Worm (Caenorhabditis elegans) whole organism, L2 larva: ENCODE data around the gene C31A11.13.

ENCODE experiments used
- C34F6.9 ChIP-seq: fragments of 150-350 bp; optimal IDR thresholded peaks from 2 replicates; lab custom pipeline; 2014; ENCODE audit warnings: missing biosample characterization, missing genetic modification characterization
- F13H6.1 ChIP-seq: sonication (generic microtip); optimal IDR thresholded peaks from 2 replicates; lab custom pipeline; 2016; ENCODE audit warnings: missing genetic modification characterization, missing compliant biosample characterization
- R02D3.7 ChIP-seq: fragments of 150-350 bp; optimal IDR thresholded peaks from 2 replicates; lab custom pipeline; 2014; ENCODE audit warnings: missing biosample characterization, missing genetic modification characterization
- Y55F3AM.14 ChIP-seq: fragments of 200-800 bp; sonication (Bioruptor generic); optimal IDR thresholded peaks from 2 replicates; lab custom pipeline; 2018; ENCODE audit warnings: mild to moderate bottlenecking, missing genetic modification characterization, missing compliant biosample characterization
- ZK546.5 ChIP-seq: sonication (generic microtip); optimal IDR thresholded peaks from 2 replicates; lab custom pipeline; 2017; ENCODE audit warnings: missing biosample characterization, missing genetic modification characterization
- alr-1 ChIP-seq: fragments of 150-350 bp; optimal IDR thresholded peaks from 2 replicates; lab custom pipeline; 2014; ENCODE audit warnings: missing biosample characterization, missing genetic modification characterization
- ama-1 ChIP-seq: fragments of 150-350 bp; optimal IDR thresholded peaks from 2 replicates; lab custom pipeline; 2018; ENCODE audit warnings: inconsistent platforms
- blmp-1 ChIP-seq: sonication (generic microtip); optimal IDR thresholded peaks from 2 replicates; lab custom pipeline; 2017; ENCODE audit warnings: missing genetic modification characterization, mild to moderate bottlenecking, missing compliant biosample characterization, antibody characterized with exemption, moderate library complexity; ENCODE audit not compliant: insufficient read depth
- ceh-16 ChIP-seq: fragments of 150-350 bp; optimal IDR thresholded peaks from 2 replicates; lab custom pipeline; 2014; ENCODE audit warnings: missing biosample characterization, missing genetic modification characterization
- ceh-82 ChIP-seq: fragments of 150-350 bp; optimal IDR thresholded peaks from 2 replicates; lab custom pipeline; 2014; ENCODE audit warnings: missing biosample characterization, missing genetic modification characterization
- crh-2 ChIP-seq: sonication (generic microtip); optimal IDR thresholded peaks from 2 replicates; lab custom pipeline; 2017; ENCODE audit warnings: missing biosample characterization, missing genetic modification characterization
- dmd-4 ChIP-seq: sonication (generic microtip); optimal IDR thresholded peaks from 2 replicates; lab custom pipeline; 2017; ENCODE audit warnings: missing biosample characterization, missing genetic modification characterization
- elt-3 ChIP-seq: sonication (generic microtip); optimal IDR thresholded peaks from 2 replicates; lab custom pipeline; 2017; ENCODE audit warnings: missing biosample characterization, missing genetic modification characterization
- fos-1 ChIP-seq: fragments of 150-350 bp; optimal IDR thresholded peaks from 2 replicates; lab custom pipeline; 2014; ENCODE audit warnings: missing biosample characterization, missing genetic modification characterization
- lin-11 ChIP-seq: fragments of 150-350 bp; sonication (generic microtip); optimal IDR thresholded peaks from 2 replicates; lab custom pipeline; 2014; ENCODE audit warnings: missing biosample characterization, missing genetic modification characterization, inconsistent platforms, mixed read lengths
- lin-13 ChIP-seq: fragments of 150-350 bp; optimal IDR thresholded peaks from 2 replicates; lab custom pipeline; 2014; ENCODE audit warnings: missing biosample characterization, missing genetic modification reagents, missing genetic modification characterization
- lin-39 ChIP-seq: fragments of 150-350 bp; optimal IDR thresholded peaks from 2 replicates; lab custom pipeline; 2014; ENCODE audit warnings: missing biosample characterization, missing genetic modification reagents, missing genetic modification characterization
- lsy-2 ChIP-seq, 2 experiments: fragments of 150-350 bp in 1 of 2; sonication (generic microtip) in 1 of 2; optimal IDR thresholded peaks; 2 replicates each; lab custom pipeline; 2014 to 2017; ENCODE audit warnings: missing biosample characterization in 2 of 2, missing genetic modification characterization in 2 of 2
- mab-5 ChIP-seq: fragments of 150-350 bp; optimal IDR thresholded peaks from 2 replicates; lab custom pipeline; 2014; ENCODE audit warnings: missing biosample characterization, missing genetic modification characterization
- mbf-1 ChIP-seq: sonication (generic microtip); optimal IDR thresholded peaks from 2 replicates; lab custom pipeline; 2017; ENCODE audit warnings: missing biosample characterization, missing genetic modification characterization
- nhr-10 ChIP-seq: sonication (generic microtip); optimal IDR thresholded peaks from 2 replicates; lab custom pipeline; 2017; ENCODE audit warnings: missing biosample characterization, missing genetic modification characterization
- nhr-12 ChIP-seq: fragments of 150-350 bp; optimal IDR thresholded peaks from 2 replicates; lab custom pipeline; 2014; ENCODE audit warnings: missing biosample characterization, missing genetic modification characterization
- nhr-129 ChIP-seq: fragments of 150-350 bp; optimal IDR thresholded peaks from 2 replicates; lab custom pipeline; 2014; ENCODE audit warnings: missing biosample characterization, missing genetic modification characterization
- nhr-21 ChIP-seq: fragments of 150-350 bp; optimal IDR thresholded peaks from 2 replicates; lab custom pipeline; 2014; ENCODE audit warnings: missing biosample characterization, missing genetic modification characterization
- nhr-237 ChIP-seq: fragments of 150-350 bp; optimal IDR thresholded peaks from 2 replicates; lab custom pipeline; 2014; ENCODE audit warnings: missing biosample characterization, missing genetic modification characterization
- nhr-25 ChIP-seq: fragments of 150-350 bp; sonication (generic microtip); optimal IDR thresholded peaks from 3 replicates; lab custom pipeline; 2014; ENCODE audit warnings: missing biosample characterization, missing genetic modification characterization
- nhr-6 ChIP-seq: fragments of 150-350 bp; optimal IDR thresholded peaks from 2 replicates; lab custom pipeline; 2014; ENCODE audit warnings: missing biosample characterization, missing genetic modification characterization
- nhr-77 ChIP-seq: fragments of 150-350 bp; optimal IDR thresholded peaks from 2 replicates; lab custom pipeline; 2014; ENCODE audit warnings: missing biosample characterization, missing genetic modification characterization
- peb-1 ChIP-seq: fragments of 150-350 bp; optimal IDR thresholded peaks from 2 replicates; lab custom pipeline; 2014; ENCODE audit warnings: missing biosample characterization, missing genetic modification characterization
- sem-4 ChIP-seq: fragments of 150-350 bp; optimal IDR thresholded peaks from 2 replicates; lab custom pipeline; 2014; ENCODE audit warnings: missing biosample characterization, missing genetic modification reagents, missing genetic modification characterization
- skn-1 ChIP-seq: sonication (generic microtip); optimal IDR thresholded peaks from 2 replicates; lab custom pipeline; 2017; ENCODE audit warnings: missing biosample characterization, missing genetic modification characterization
- snpc-4 ChIP-seq: fragments of 150-350 bp; optimal IDR thresholded peaks from 2 replicates; lab custom pipeline; 2014; ENCODE audit warnings: missing biosample characterization, missing genetic modification characterization
- unc-39 ChIP-seq: fragments of 150-350 bp; optimal IDR thresholded peaks from 2 replicates; lab custom pipeline; 2014; ENCODE audit warnings: missing biosample characterization, missing genetic modification characterization
- unc-62 ChIP-seq: fragments of 150-350 bp; optimal IDR thresholded peaks from 2 replicates; lab custom pipeline; 2014; ENCODE audit warnings: missing biosample characterization, missing genetic modification reagents, missing genetic modification characterization
- zag-1 ChIP-seq: fragments of 150-350 bp; optimal IDR thresholded peaks from 2 replicates; lab custom pipeline; 2014; ENCODE audit warnings: missing biosample characterization, missing genetic modification characterization
- ztf-1 ChIP-seq: fragments of 200-800 bp; sonication (Bioruptor generic); conservative IDR thresholded peaks from 2 replicates; pipeline ENCODE4 v1.3.6; 2022; ENCODE audit warnings: missing genetic modification characterization, missing compliant biosample characterization
- ztf-11 ChIP-seq: sonication (generic microtip); optimal IDR thresholded peaks from 2 replicates; lab custom pipeline; 2017; ENCODE audit warnings: missing biosample characterization, missing genetic modification characterization

Gene C31A11.13

ce11 chrV:16336326-16336725, 34.0 kb upstream of the C31A11.13 start, which contains the start of gene srw-87:
TSS of gene srw-87 (plus strand) at chrV:16336626.
- TF ChIP-seq lin-39 (tag; lab: Kevin White, UChicago), result no peak
- TF ChIP-seq, all 48 proteins: peak for 0

DNA sequence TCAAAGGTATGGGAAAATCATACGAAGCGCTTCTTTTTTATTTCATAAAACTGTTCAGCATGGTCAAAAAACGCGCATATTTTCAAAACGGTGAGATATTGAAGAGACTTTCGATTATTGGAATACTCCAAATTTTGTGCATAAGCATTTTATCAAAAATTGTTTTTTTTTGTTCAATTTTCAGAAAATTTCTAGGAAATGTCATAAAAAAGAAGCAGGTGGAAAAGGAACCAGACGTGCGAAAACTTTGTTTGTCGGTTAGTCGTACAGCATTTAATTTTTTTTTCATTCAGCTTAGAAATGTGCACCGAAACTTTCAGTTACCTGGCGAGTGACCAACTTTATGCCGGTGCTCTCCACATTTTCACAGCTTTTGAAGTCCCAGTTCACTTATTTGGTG, 31.1 kb upstream of the C31A11.13 start, which contains the start of gene srh-167:
Gene srh-167, plus strand, starts transcription at position 301 of the 400 bp plus-strand sequence.
- no peak for TF ChIP-seq lsy-2 (tag; optimal IDR thresholded peaks at IDR 0.05; lab: Kevin White, UChicago)
- TF ChIP-seq nhr-12 (tag; lab: Kevin White, UChicago), result no peak
- TF ChIP-seq nhr-10 (tag; lab: Kevin White, UChicago), result no peak
- no peak for TF ChIP-seq ceh-82 (tag; lab: Kevin White, UChicago)
- no peak for TF ChIP-seq nhr-237 (tag; lab: Kevin White, UChicago)
- TF ChIP-seq nhr-21 (tag; lab: Kevin White, UChicago), result no peak
- no peak for TF ChIP-seq ama-1
- TF ChIP-seq nhr-6, result no peak
- TF ChIP-seq alr-1 (tag; lab: Kevin White, UChicago), result no peak
- TF ChIP-seq blmp-1 (tag; lab: Kevin White, UChicago), result no peak
- TF ChIP-seq ztf-11, result no peak
- no peak for TF ChIP-seq unc-62 (GFP tag; lab: Kevin White, UChicago)
- TF ChIP-seq peb-1, result no peak
- TF ChIP-seq lin-39 (tag; lab: Kevin White, UChicago), result no peak
- no peak for TF ChIP-seq lin-13 (GFP tag; lab: Kevin White, UChicago)
- no peak for TF ChIP-seq ztf-1 (GFP tag; lab: Robert Waterston, UW)
- TF ChIP-seq zag-1 (tag; lab: Kevin White, UChicago), result no peak
- TF ChIP-seq crh-2, result no peak
- TF ChIP-seq unc-39, result no peak

ce11 chrV:16328849-16329248, 26.5 kb upstream of the C31A11.13 start, which contains the start of gene F57G8.7:
TSS of gene F57G8.7 (plus strand) at chrV:16329149.
- no peak for TF ChIP-seq skn-1 (tag; lab: Kevin White, UChicago)
- no peak for TF ChIP-seq lin-39 (tag; lab: Kevin White, UChicago)
- no peak for TF ChIP-seq nhr-129
- no peak for TF ChIP-seq nhr-12 (tag; lab: Kevin White, UChicago)
- TF ChIP-seq lin-13 (GFP tag; lab: Kevin White, UChicago), result no peak
- TF ChIP-seq R02D3.7 (tag; lab: Kevin White, UChicago), result no peak
- TF ChIP-seq nhr-21 (tag; lab: Kevin White, UChicago), result no peak
- TF ChIP-seq unc-39, result no peak
- TF ChIP-seq mbf-1 (tag; lab: Kevin White, UChicago), result no peak
- TF ChIP-seq blmp-1 (tag; lab: Kevin White, UChicago), result no peak
- TF ChIP-seq crh-2, result no peak
- no peak for TF ChIP-seq unc-62 (GFP tag; lab: Kevin White, UChicago)
- TF ChIP-seq ztf-11, result no peak
- TF ChIP-seq, all 48 proteins: peak for 0

DNA sequence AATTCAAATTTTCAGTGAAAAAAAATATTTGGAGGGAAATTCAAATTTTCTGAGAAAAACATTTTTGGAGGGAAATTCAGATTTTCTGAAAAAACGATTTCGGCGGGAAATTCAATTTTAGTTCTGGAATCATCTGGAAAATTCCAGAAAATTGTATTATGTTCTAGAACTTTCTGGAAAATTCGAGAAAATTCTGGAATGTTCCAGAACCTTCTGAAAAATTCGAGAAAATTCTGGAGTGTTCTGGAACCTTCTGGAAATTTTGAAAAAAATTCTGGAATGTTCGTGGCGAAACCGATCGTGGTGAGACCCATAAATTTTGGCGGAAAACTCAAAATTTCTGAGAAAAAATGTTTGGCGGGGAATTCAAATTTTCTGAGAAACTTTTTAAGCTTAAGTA, 19.8 kb upstream of the C31A11.13 start:
- TF ChIP-seq sem-4 (tag; lab: Kevin White, UChicago) (no peak), snpc-4 (tag; lab: Kevin White, UChicago) (no peak), nhr-10 (tag; lab: Kevin White, UChicago) (no peak), unc-62 (GFP tag; lab: Kevin White, UChicago) (no peak), elt-3 (tag; lab: Kevin White, UChicago) (no peak), C34F6.9 (no peak), peb-1 (no peak), nhr-77 (tag; lab: Kevin White, UChicago) (no peak), ztf-1 (GFP tag; lab: Robert Waterston, UW) (no peak), nhr-12 (tag; lab: Kevin White, UChicago) (no peak), lsy-2 (tag; optimal IDR thresholded peaks at IDR 0.05; lab: Kevin White, UChicago) (no peak), ZK546.5 (tag; lab: Kevin White, UChicago) (no peak), R02D3.7 (tag; lab: Kevin White, UChicago) (no peak), ama-1 (no peak), zag-1 (tag; lab: Kevin White, UChicago) (no peak), nhr-129 (no peak), lin-11 (tag; lab: Kevin White, UChicago) (no peak), ztf-11 (no peak)

DNA sequence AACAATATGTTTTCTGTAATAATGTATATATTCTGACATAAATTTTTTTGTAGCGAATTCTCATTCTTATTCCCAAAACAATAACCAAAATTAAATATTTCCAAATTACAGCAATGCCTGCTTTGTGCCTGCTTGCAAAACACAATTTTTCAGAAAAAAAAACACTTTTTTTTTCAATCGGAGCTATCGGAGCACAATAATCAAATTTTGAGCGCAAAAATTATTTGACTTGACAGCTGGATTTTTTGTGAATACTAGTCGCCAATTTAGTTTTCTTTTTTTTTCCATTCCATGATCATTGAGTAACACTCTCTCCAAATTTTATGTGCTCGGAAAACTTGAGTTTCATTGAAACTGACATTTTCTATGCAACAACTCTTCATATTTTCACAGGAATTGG, 14.9 kb upstream of the C31A11.13 start, which contains the start of gene srh-180:
Gene srh-180, plus strand, starts transcription at position 301 of the 400 bp plus-strand sequence.
- TF ChIP-seq nhr-6, result no peak
- no peak for TF ChIP-seq alr-1 (tag; lab: Kevin White, UChicago)
- TF ChIP-seq mab-5, result no peak
- TF ChIP-seq sem-4 (tag; lab: Kevin White, UChicago), result no peak
- no peak for TF ChIP-seq Y55F3AM.14
- TF ChIP-seq unc-39, result no peak
- TF ChIP-seq mbf-1 (tag; lab: Kevin White, UChicago), result no peak
- no peak for TF ChIP-seq nhr-25 (tag; lab: Kevin White, UChicago)
- no peak for TF ChIP-seq blmp-1 (tag; lab: Kevin White, UChicago)
- TF ChIP-seq F13H6.1 (tag; lab: Kevin White, UChicago), result no peak
- TF ChIP-seq nhr-10 (tag; lab: Kevin White, UChicago), result no peak
- TF ChIP-seq ceh-16 (tag; lab: Kevin White, UChicago), result no peak
- TF ChIP-seq dmd-4 (tag; lab: Kevin White, UChicago), result no peak
- TF ChIP-seq C34F6.9, result no peak
- no peak for TF ChIP-seq skn-1 (tag; lab: Kevin White, UChicago)
- TF ChIP-seq fos-1 (tag; lab: Kevin White, UChicago), result no peak
